Fruit fly (Drosophila melanogaster) Kc167 (cell line): ENCODE results near the gene Ipp.

Experiments used
- Myc ChIP-seq: fragments of >200 bp; optimal IDR thresholded peaks from 2 replicates; lab custom pipeline; 2017; ENCODE audit warnings: missing external identifiers
- Sin3A ChIP-seq: fragments of >200 bp; optimal IDR thresholded peaks from 2 replicates; lab custom pipeline; 2018; ENCODE audit warnings: missing external identifiers
- h ChIP-seq: fragments of >200 bp; optimal IDR thresholded peaks from 3 replicates; lab custom pipeline; 2018; ENCODE audit warnings: missing external identifiers
- insv ChIP-seq: fragments of >200 bp; optimal IDR thresholded peaks from 3 replicates; lab custom pipeline; 2018; ENCODE audit warnings: missing external identifiers
- psq ChIP-seq: fragments of >200 bp; optimal IDR thresholded peaks from 2 replicates; lab custom pipeline; 2017; ENCODE audit warnings: missing external identifiers
- ttk ChIP-seq: sonication (Bioruptor generic); optimal IDR thresholded peaks from 2 replicates; lab custom pipeline; 2017; ENCODE audit warnings: missing external identifiers

DNA sequence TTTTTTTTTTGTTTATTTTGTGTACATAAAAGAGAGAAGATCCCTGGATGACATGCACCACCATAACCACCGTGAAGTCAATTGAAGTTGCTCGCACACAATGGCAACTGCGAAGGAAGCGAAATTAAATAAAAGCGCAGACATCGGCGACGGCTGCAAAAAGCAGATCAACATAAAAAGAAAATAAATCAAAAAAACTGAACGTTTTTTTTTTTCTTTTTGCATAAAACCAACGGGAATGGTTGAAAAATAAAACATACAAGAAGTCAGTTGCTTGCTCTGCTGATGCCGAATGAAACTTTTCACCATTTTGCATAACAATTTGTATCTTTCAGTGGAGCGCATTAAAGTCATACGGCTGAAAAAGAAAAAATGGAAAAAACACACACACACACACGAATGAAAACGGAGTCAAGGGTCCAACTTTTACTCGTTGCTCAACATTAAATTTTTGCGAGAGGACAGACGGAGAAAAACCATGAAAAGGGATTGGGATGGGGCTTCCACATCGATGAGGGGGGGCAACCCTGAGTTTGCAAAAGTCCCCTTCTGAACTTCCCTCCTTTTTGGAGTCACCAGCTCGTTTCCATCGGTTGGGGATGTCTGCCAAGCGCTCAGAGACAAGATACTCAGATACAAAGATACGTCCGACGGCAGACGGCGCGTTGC, 47.8 kb downstream of the Ipp start:
- no peak for TF ChIP-seq h (lab: Kevin White, UChicago)
- no peak for TF ChIP-seq insv (lab: Kevin White, UChicago)
- TF ChIP-seq Sin3A (lab: Kevin White, UChicago) = no peak
- TF ChIP-seq ttk = no peak
- TF ChIP-seq psq (lab: Kevin White, UChicago) = no peak
- no peak for TF ChIP-seq Myc (lab: Kevin White, UChicago)
